Worm (Caenorhabditis elegans): ENCODE results near the gene tkr-1.

ce11 chrIII:9366971-9367370, 16.6 kb upstream of the tkr-1 start, which contains the start of gene crn-6:
- TF ChIP-seq nhr-25 (tag; optimal IDR thresholded peaks at IDR 0.05): no peak
- no peak for TF ChIP-seq elt-1 (tag; optimal IDR thresholded peaks at IDR 0.05)
- no peak for TF ChIP-seq lin-11 (tag; optimal IDR thresholded peaks at IDR 0.05)
- TF ChIP-seq nhr-10 (tag; optimal IDR thresholded peaks at IDR 0.05): no peak

Data from whole organism, L2 larva.